Worm (Caenorhabditis elegans) whole organism, L2 larva: ENCODE data around the gene nhr-269.

Experiments used
- ZK546.5 ChIP-seq: sonication (generic microtip); optimal IDR thresholded peaks from 2 replicates; lab custom pipeline; 2017; ENCODE audit warnings: missing biosample characterization, missing genetic modification characterization
- blmp-1 ChIP-seq: sonication (generic microtip); optimal IDR thresholded peaks from 2 replicates; lab custom pipeline; 2017; ENCODE audit warnings: missing genetic modification characterization, mild to moderate bottlenecking, missing compliant biosample characterization, antibody characterized with exemption, moderate library complexity; ENCODE audit not compliant: insufficient read depth
- egl-27 ChIP-seq: sonication (generic microtip); optimal IDR thresholded peaks from 3 replicates; lab custom pipeline; 2017; ENCODE audit warnings: missing biosample characterization, missing genetic modification reagents, missing genetic modification characterization
- gmeb-1 ChIP-seq: fragments of 150-350 bp; optimal IDR thresholded peaks from 2 replicates; lab custom pipeline; 2014; ENCODE audit warnings: missing biosample characterization, missing genetic modification characterization
- lsy-2 ChIP-seq, 2 experiments: fragments of 150-350 bp in 1 of 2; sonication (generic microtip) in 1 of 2; optimal IDR thresholded peaks; 2 replicates each; lab custom pipeline; 2014 to 2017; ENCODE audit warnings: missing biosample characterization in 2 of 2, missing genetic modification characterization in 2 of 2
- mbf-1 ChIP-seq: sonication (generic microtip); optimal IDR thresholded peaks from 2 replicates; lab custom pipeline; 2017; ENCODE audit warnings: missing biosample characterization, missing genetic modification characterization
- mdl-1 ChIP-seq, 2 experiments: fragments of 150-350 bp in 1 of 2; sonication (generic microtip) in 1 of 2; optimal IDR thresholded peaks; 2 replicates each; lab custom pipeline; 2017; ENCODE audit warnings: missing biosample characterization in 2 of 2, missing genetic modification characterization in 2 of 2
- nhr-237 ChIP-seq: fragments of 150-350 bp; optimal IDR thresholded peaks from 2 replicates; lab custom pipeline; 2014; ENCODE audit warnings: missing biosample characterization, missing genetic modification characterization
- peb-1 ChIP-seq: fragments of 150-350 bp; optimal IDR thresholded peaks from 2 replicates; lab custom pipeline; 2014; ENCODE audit warnings: missing biosample characterization, missing genetic modification characterization
- skn-1 ChIP-seq: sonication (generic microtip); optimal IDR thresholded peaks from 2 replicates; lab custom pipeline; 2017; ENCODE audit warnings: missing biosample characterization, missing genetic modification characterization
- sma-3 ChIP-seq: sonication (generic microtip); optimal IDR thresholded peaks from 2 replicates; lab custom pipeline; 2016; ENCODE audit warnings: missing genetic modification reagents, missing genetic modification characterization, missing compliant biosample characterization
- ztf-11 ChIP-seq: sonication (generic microtip); optimal IDR thresholded peaks from 2 replicates; lab custom pipeline; 2017; ENCODE audit warnings: missing biosample characterization, missing genetic modification characterization

DNA sequence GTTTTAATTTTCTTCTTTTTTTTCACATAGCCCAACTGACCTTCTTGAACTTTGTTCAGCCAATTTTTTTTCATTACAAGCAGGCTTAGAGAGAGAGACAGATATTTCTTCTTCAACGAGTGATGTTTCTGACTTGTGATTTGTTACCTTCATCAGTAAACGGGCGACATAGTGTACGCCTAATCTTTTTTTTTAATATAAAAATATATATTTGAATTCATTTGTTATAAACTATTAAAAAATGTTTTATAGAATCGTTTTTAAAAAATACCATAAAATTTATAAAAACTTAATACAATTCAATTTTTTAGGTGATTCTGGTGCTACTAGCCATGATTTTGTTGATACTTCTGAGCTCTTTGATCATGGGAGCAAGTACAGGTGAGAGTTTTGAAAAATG lies 48.2 kb upstream of the nhr-269 start, which contains the start of gene T06E6.10:
- TF ChIP-seq mbf-1 (tag; lab: Kevin White, UChicago) (no peak), lsy-2 (tag; optimal IDR thresholded peaks at IDR 0.05; lab: Kevin White, UChicago) (no peak), gmeb-1 (tag; lab: Kevin White, UChicago) (no peak), sma-3 (GFP tag; lab: Kevin White, UChicago) (no peak), skn-1 (tag; lab: Kevin White, UChicago) (no peak), peb-1 (tag; lab: Kevin White, UChicago) (no peak), blmp-1 (no peak), mdl-1 (tag; optimal IDR thresholded peaks at IDR 0.05; lab: Kevin White, UChicago) (no peak), nhr-237 (no peak), egl-27 (no peak), ZK546.5 (tag; lab: Kevin White, UChicago) (no peak), ztf-11 (tag; lab: Kevin White, UChicago) (no peak)
